Fruit fly (Drosophila melanogaster) whole organism, embryonic: Measurements from ENCODE around the gene CG14234.
A peak's percentile ranks its signal among the peaks of the same experiment; 100 is the strongest.

Experiments
- Abd-B ChIP-seq: fragments of 200-800 bp; sonication (Bioruptor generic); optimal IDR thresholded peaks from 2 replicates; lab custom pipeline; 2018; ENCODE audit warnings: missing biosample characterization, mild to moderate bottlenecking, missing genetic modification characterization, moderate library complexity
- Mes4 ChIP-seq: fragments of 200-800 bp; sonication (Bioruptor generic); optimal IDR thresholded peaks from 2 replicates; lab custom pipeline; 2016; ENCODE audit warnings: missing biosample characterization, missing genetic modification characterization
- psq ChIP-seq: fragments of 200-800 bp; sonication (Bioruptor generic); optimal IDR thresholded peaks from 2 replicates; lab custom pipeline; 2017; ENCODE audit warnings: missing biosample characterization, missing genetic modification characterization
- repo ChIP-seq: fragments of 200-800 bp; sonication (Bioruptor generic); optimal IDR thresholded peaks from 2 replicates; lab custom pipeline; 2016; ENCODE audit warnings: missing biosample characterization, missing genetic modification characterization
- so ChIP-seq: fragments of 200-800 bp; sonication (Bioruptor generic); IDR thresholded peaks from 3 replicates; pipeline ENCODE4 v1.3.6; 2022; ENCODE audit warnings: missing biosample characterization, missing genetic modification characterization
- stc ChIP-seq: fragments of 200-800 bp; sonication (Bioruptor generic); IDR thresholded peaks from 2 replicates; pipeline ENCODE4 v1.3.6; 2022; ENCODE audit warnings: missing biosample characterization, missing genetic modification characterization

dm6 chrX:19704083-19704482 lies 31.3 kb upstream of the CG14234 start, which contains the start of the genes CG14230 and CG14232:
- TF ChIP-seq stc (no peak), so (GFP tag; lab: Robert Waterston, UW) (no peak), repo (no peak), psq (GFP tag; lab: Kevin White, UChicago) (no peak), Mes4 (no peak), Abd-B (GFP tag; lab: Kevin White, UChicago) (peak; percentile 61)
